Worm (Caenorhabditis elegans): ENCODE results near the gene Y73C8B.5.

The Y73C8B.5 gene

DNA sequence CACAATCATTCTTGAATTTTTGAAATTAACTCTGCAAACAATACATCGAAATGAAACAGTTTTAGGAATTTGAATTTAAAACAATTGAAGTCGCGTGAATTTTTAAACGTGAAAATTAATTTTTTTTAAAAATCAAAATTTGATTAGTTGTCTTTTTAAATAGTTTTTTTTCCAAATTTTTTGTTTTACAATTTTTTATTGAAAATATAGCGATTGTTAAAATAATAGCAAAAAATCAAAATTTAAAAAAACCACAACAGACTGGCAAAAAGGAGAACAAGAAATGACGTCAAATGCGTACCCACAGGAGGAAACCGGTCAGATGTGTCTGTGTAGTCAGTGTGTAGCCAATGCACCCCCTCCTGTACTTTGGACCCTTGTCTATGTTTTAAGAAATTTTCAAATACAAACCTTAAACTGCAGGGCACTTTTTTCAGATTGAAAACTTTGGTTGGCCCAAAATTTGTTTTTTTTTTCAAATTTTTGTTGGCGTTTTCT is at the start of gene Y73C8B.5, which contains the start of gene Y73C8B.1:
Gene Y73C8B.5 (plus strand): TSS at position 437 of the 498 bp plus-strand sequence.
Gene Y73C8B.1 (minus strand): TSS at position 51 of the 498 bp plus-strand sequence.
- TF ChIP-seq F13C5.2 (tag; optimal IDR thresholded peaks at IDR 0.05) (no peak), tbx-37 (GFP tag; conservative IDR thresholded peaks at IDR 0.05) (no peak), hmbx-1 (tag; optimal IDR thresholded peaks at IDR 0.05) (no peak), B0310.2 (tag; optimal IDR thresholded peaks at IDR 0.05) (no peak), ama-1 (optimal IDR thresholded peaks at IDR 0.05) (no peak)

DNA sequence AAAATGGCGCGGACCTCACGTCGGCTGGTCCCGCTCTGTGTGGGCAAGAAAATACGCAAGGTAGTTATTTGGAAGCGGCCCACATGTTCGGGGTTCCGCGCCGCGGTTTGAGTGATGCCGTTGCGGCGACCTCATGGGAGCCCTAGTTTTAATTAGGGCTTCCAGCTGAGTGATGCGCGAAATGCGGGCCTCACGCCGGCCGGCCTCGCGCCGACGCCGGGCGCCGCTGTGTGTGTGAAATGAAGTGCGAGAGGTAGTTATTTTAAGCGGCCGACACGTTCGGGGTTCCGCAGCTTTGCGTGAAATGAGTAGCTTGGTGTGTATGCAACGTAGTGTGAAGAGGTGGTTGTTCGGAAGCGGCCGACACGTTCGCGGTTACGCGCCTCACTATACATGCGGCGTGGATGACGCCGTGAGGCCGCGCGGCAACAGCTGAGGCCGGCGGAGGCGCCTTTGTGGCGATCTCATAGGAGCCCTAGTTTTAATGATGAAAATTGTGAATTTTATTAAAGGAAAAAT is 47.1 kb upstream of the Y73C8B.5 start:
- TF ChIP-seq tbx-11 (GFP tag; IDR thresholded peaks at IDR 0.05) (no peak), scrt-1 (GFP tag; IDR thresholded peaks at IDR 0.05) (no peak), hmbx-1 (tag; optimal IDR thresholded peaks at IDR 0.05) (no peak), B0310.2 (tag; optimal IDR thresholded peaks at IDR 0.05) (no peak), ceh-13 (GFP tag; optimal IDR thresholded peaks at IDR 0.05) (no peak), pes-1 (GFP tag; IDR thresholded peaks at IDR 0.05) (no peak), ceh-36 (tag; optimal IDR thresholded peaks at IDR 0.05) (no peak), ama-1 (optimal IDR thresholded peaks at IDR 0.05) (no peak), hnd-1 (tag; optimal IDR thresholded peaks at IDR 0.05) (no peak), flt-1 (GFP tag; IDR thresholded peaks at IDR 0.05) (no peak), tbx-37 (GFP tag; conservative IDR thresholded peaks at IDR 0.05) (no peak), ets-7 (tag; optimal IDR thresholded peaks at IDR 0.05) (no peak), sea-1 (GFP tag; conservative IDR thresholded peaks at IDR 0.05) (no peak), aly-1 (tag; optimal IDR thresholded peaks at IDR 0.05) (no peak), F13C5.2 (tag; optimal IDR thresholded peaks at IDR 0.05) (no peak), tra-4 (tag; optimal IDR thresholded peaks at IDR 0.05) (no peak), hmg-4 (GFP tag; optimal IDR thresholded peaks at IDR 0.05) (no peak)

ce11 chrV:3151862-3152261 is 45.2 kb upstream of the Y73C8B.5 start, which contains the start of gene srab-6:
Gene srab-6 (minus strand): TSS chrV:3151962.
- TF ChIP-seq scrt-1 (GFP tag; IDR thresholded peaks at IDR 0.05) (no peak), ets-7 (tag; optimal IDR thresholded peaks at IDR 0.05) (no peak), ceh-13 (GFP tag; optimal IDR thresholded peaks at IDR 0.05) (no peak), F13C5.2 (tag; optimal IDR thresholded peaks at IDR 0.05) (no peak), hmg-4 (GFP tag; optimal IDR thresholded peaks at IDR 0.05) (no peak), sea-1 (GFP tag; conservative IDR thresholded peaks at IDR 0.05) (no peak), aly-1 (tag; optimal IDR thresholded peaks at IDR 0.05) (no peak), ceh-36 (tag; optimal IDR thresholded peaks at IDR 0.05) (no peak), tbx-11 (GFP tag; IDR thresholded peaks at IDR 0.05) (no peak), pes-1 (GFP tag; IDR thresholded peaks at IDR 0.05) (no peak), B0310.2 (tag; optimal IDR thresholded peaks at IDR 0.05) (no peak), hmbx-1 (tag; optimal IDR thresholded peaks at IDR 0.05) (no peak), hnd-1 (tag; optimal IDR thresholded peaks at IDR 0.05) (no peak), flt-1 (GFP tag; IDR thresholded peaks at IDR 0.05) (no peak), tbx-37 (GFP tag; conservative IDR thresholded peaks at IDR 0.05) (no peak), tra-4 (tag; optimal IDR thresholded peaks at IDR 0.05) (no peak)

ce11 chrV:3155072-3155471 is 42.0 kb upstream of the Y73C8B.5 start, which contains the start of gene srab-7:
Gene srab-7 (minus strand): TSS chrV:3155172.
- TF ChIP-seq hnd-1 (tag; optimal IDR thresholded peaks at IDR 0.05) (no peak), ets-7 (tag; optimal IDR thresholded peaks at IDR 0.05) (no peak), F13C5.2 (tag; optimal IDR thresholded peaks at IDR 0.05) (no peak), hmg-4 (GFP tag; optimal IDR thresholded peaks at IDR 0.05) (no peak), hmbx-1 (tag; optimal IDR thresholded peaks at IDR 0.05) (no peak), tra-4 (tag; optimal IDR thresholded peaks at IDR 0.05) (no peak), sea-1 (GFP tag; conservative IDR thresholded peaks at IDR 0.05) (no peak), B0310.2 (tag; optimal IDR thresholded peaks at IDR 0.05) (no peak), ceh-13 (GFP tag; optimal IDR thresholded peaks at IDR 0.05) (no peak), ama-1 (optimal IDR thresholded peaks at IDR 0.05) (no peak), pes-1 (GFP tag; IDR thresholded peaks at IDR 0.05) (no peak), scrt-1 (GFP tag; IDR thresholded peaks at IDR 0.05) (no peak)

DNA sequence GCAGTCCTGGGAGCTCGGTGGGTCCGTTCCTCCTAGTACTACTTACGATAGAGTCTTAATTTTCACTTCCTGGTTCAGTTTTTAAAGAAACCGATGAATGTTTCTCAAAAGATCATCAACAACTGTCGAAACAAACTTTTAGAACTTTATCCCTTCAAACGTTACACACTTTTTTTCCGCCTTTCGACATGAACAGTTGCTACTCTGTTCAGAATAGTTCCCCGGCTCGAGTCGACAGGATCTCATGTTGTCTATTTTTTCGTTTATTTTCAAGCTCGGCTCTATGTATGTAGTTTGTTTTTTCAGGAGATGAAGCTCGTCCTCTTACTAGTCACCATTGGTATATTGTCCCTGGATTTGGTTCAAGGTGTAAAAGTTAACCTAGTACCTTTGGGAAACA is 40.3 kb upstream of the Y73C8B.5 start, which contains the start of gene exh-1:
Gene exh-1 (plus strand): TSS at position 301 of the 400 bp plus-strand sequence.
- no peak for TF ChIP-seq tra-4 (tag; optimal IDR thresholded peaks at IDR 0.05)
- no peak for TF ChIP-seq flt-1 (GFP tag; IDR thresholded peaks at IDR 0.05)
- TF ChIP-seq hmg-4 (GFP tag; optimal IDR thresholded peaks at IDR 0.05) = no peak
- TF ChIP-seq scrt-1 (GFP tag; IDR thresholded peaks at IDR 0.05) = no peak
- no peak for TF ChIP-seq ceh-13 (GFP tag; optimal IDR thresholded peaks at IDR 0.05)
- no peak for TF ChIP-seq F13C5.2 (tag; optimal IDR thresholded peaks at IDR 0.05)
- TF ChIP-seq ets-7 (tag; optimal IDR thresholded peaks at IDR 0.05) = no peak
- no peak for TF ChIP-seq tbx-37 (GFP tag; conservative IDR thresholded peaks at IDR 0.05)

- TF ChIP-seq tra-4 (tag; optimal IDR thresholded peaks at IDR 0.05) (no peak), ceh-36 (tag; optimal IDR thresholded peaks at IDR 0.05) (no peak), ets-7 (tag; optimal IDR thresholded peaks at IDR 0.05) (no peak), ceh-13 (GFP tag; optimal IDR thresholded peaks at IDR 0.05) (no peak), ama-1 (optimal IDR thresholded peaks at IDR 0.05) (no peak), hnd-1 (tag; optimal IDR thresholded peaks at IDR 0.05) (no peak), sea-1 (GFP tag; conservative IDR thresholded peaks at IDR 0.05) (no peak)
These were observed 38.7 kb upstream of the Y73C8B.5 start for ce11 chrV:3158379-3158778.

ce11 chrV:3159252-3159651 is 37.8 kb upstream of the Y73C8B.5 start, which contains the start of gene C36C5.12:
Gene C36C5.12 (minus strand): TSS chrV:3159352.
- no peak for TF ChIP-seq tbx-11 (GFP tag; IDR thresholded peaks at IDR 0.05)
- TF ChIP-seq hnd-1 (tag; optimal IDR thresholded peaks at IDR 0.05) = no peak
- TF ChIP-seq F13C5.2 (tag; optimal IDR thresholded peaks at IDR 0.05) = no peak
- TF ChIP-seq hmg-4 (GFP tag; optimal IDR thresholded peaks at IDR 0.05) = no peak
- TF ChIP-seq ama-1 (optimal IDR thresholded peaks at IDR 0.05) = no peak
- no peak for TF ChIP-seq ceh-13 (GFP tag; optimal IDR thresholded peaks at IDR 0.05)
- no peak for TF ChIP-seq tra-4 (tag; optimal IDR thresholded peaks at IDR 0.05)
- TF ChIP-seq ceh-36 (tag; optimal IDR thresholded peaks at IDR 0.05) = no peak
- no peak for TF ChIP-seq pes-1 (GFP tag; IDR thresholded peaks at IDR 0.05)
- TF ChIP-seq aly-1 (tag; optimal IDR thresholded peaks at IDR 0.05) = no peak
- TF ChIP-seq ets-7 (tag; optimal IDR thresholded peaks at IDR 0.05) = no peak
